Worm (Caenorhabditis elegans) whole organism, late embryonic: ENCODE results near the gene K08D12.8.

Experiments
- C38D4.7 ChIP-seq: fragments of 200-800 bp; sonication (Bioruptor generic); optimal IDR thresholded peaks from 2 replicates; lab custom pipeline; 2018; ENCODE audit warnings: mild to moderate bottlenecking, missing genetic modification characterization, moderate library complexity, missing compliant biosample characterization
- F13H6.1 ChIP-seq: sonication (generic microtip); optimal IDR thresholded peaks from 2 replicates; lab custom pipeline; 2016; ENCODE audit warnings: missing genetic modification characterization, missing compliant biosample characterization
- K09A11.1 ChIP-seq: sonication (generic microtip); optimal IDR thresholded peaks from 2 replicates; lab custom pipeline; 2017; ENCODE audit warnings: antibody characterized with exemption, mild to moderate bottlenecking, missing genetic modification characterization, missing compliant biosample characterization; ENCODE audit not compliant: insufficient read depth
- ahr-1 ChIP-seq: sonication (generic microtip); optimal IDR thresholded peaks from 2 replicates; lab custom pipeline; 2016; ENCODE audit warnings: missing genetic modification characterization, missing compliant biosample characterization
- ama-1 ChIP-seq: fragments of 150-350 bp; optimal IDR thresholded peaks from 2 replicates; lab custom pipeline; 2014
- ceh-14 ChIP-seq: sonication (generic microtip); optimal IDR thresholded peaks from 2 replicates; lab custom pipeline; 2016; ENCODE audit warnings: missing genotype, missing genetic modification characterization, missing compliant biosample characterization
- ceh-19 ChIP-seq: fragments of 200-800 bp; sonication (Bioruptor generic); optimal IDR thresholded peaks from 2 replicates; lab custom pipeline; 2018; ENCODE audit warnings: mild to moderate bottlenecking, missing genetic modification characterization, missing compliant biosample characterization
- ceh-22 ChIP-seq: sonication (generic microtip); optimal IDR thresholded peaks from 2 replicates; lab custom pipeline; 2017; ENCODE audit warnings: missing biosample characterization, missing genetic modification characterization
- ceh-24 ChIP-seq: sonication (generic microtip); optimal IDR thresholded peaks from 2 replicates; lab custom pipeline; 2016; ENCODE audit warnings: mild to moderate bottlenecking, missing genetic modification characterization, missing compliant biosample characterization
- ceh-30 ChIP-seq: fragments of 150-350 bp; optimal IDR thresholded peaks from 2 replicates; lab custom pipeline; 2014; ENCODE audit warnings: missing biosample characterization, missing genetic modification characterization
- ceh-31 ChIP-seq: sonication (generic microtip); optimal IDR thresholded peaks from 2 replicates; lab custom pipeline; 2016; ENCODE audit warnings: missing genetic modification characterization, missing compliant biosample characterization
- ceh-34 ChIP-seq: sonication (generic microtip); optimal IDR thresholded peaks from 2 replicates; lab custom pipeline; 2016; ENCODE audit warnings: mild to moderate bottlenecking, missing genetic modification characterization, missing compliant biosample characterization
- ceh-6 ChIP-seq: fragments of 200-800 bp; sonication (Bioruptor generic); optimal IDR thresholded peaks from 2 replicates; lab custom pipeline; 2018; ENCODE audit warnings: mild to moderate bottlenecking, missing genetic modification characterization, missing compliant biosample characterization
- ceh-9 ChIP-seq: sonication (generic microtip); optimal IDR thresholded peaks from 2 replicates; lab custom pipeline; 2016; ENCODE audit warnings: mild to moderate bottlenecking, missing genetic modification characterization, inconsistent platforms, missing compliant biosample characterization
- che-1 ChIP-seq: sonication (generic microtip); optimal IDR thresholded peaks from 2 replicates; lab custom pipeline; 2016; ENCODE audit warnings: mild to moderate bottlenecking, missing genetic modification characterization, missing compliant biosample characterization
- elt-4 ChIP-seq: sonication (generic microtip); optimal IDR thresholded peaks from 2 replicates; lab custom pipeline; 2016; ENCODE audit warnings: missing genetic modification characterization, missing compliant biosample characterization
- fax-1 ChIP-seq: sonication (generic microtip); optimal IDR thresholded peaks from 2 replicates; lab custom pipeline; 2016; ENCODE audit warnings: missing genotype, missing genetic modification characterization, missing compliant biosample characterization
- fkh-10 ChIP-seq: fragments of 150-350 bp; optimal IDR thresholded peaks from 2 replicates; lab custom pipeline; 2014; ENCODE audit warnings: missing biosample characterization, missing genetic modification reagents, missing genetic modification characterization
- hlh-13 ChIP-seq: fragments of 200-800 bp; sonication (Bioruptor generic); optimal IDR thresholded peaks from 2 replicates; lab custom pipeline; 2018; ENCODE audit warnings: mild to moderate bottlenecking, missing genetic modification characterization, missing compliant biosample characterization
- hlh-15 ChIP-seq: sonication (generic microtip); optimal IDR thresholded peaks from 2 replicates; lab custom pipeline; 2016; ENCODE audit warnings: missing genetic modification characterization, missing compliant biosample characterization
- hlh-8 ChIP-seq: sonication (generic microtip); optimal IDR thresholded peaks from 2 replicates; lab custom pipeline; 2016; ENCODE audit warnings: missing genotype, missing genetic modification characterization, missing compliant biosample characterization
- lim-6 ChIP-seq: sonication (generic microtip); optimal IDR thresholded peaks from 2 replicates; lab custom pipeline; 2016; ENCODE audit warnings: missing genetic modification characterization, missing compliant biosample characterization
- odd-2 ChIP-seq: sonication (generic microtip); optimal IDR thresholded peaks from 2 replicates; lab custom pipeline; 2017; ENCODE audit warnings: antibody characterized with exemption, mild to moderate bottlenecking, missing genetic modification characterization, missing compliant biosample characterization
- pag-3 ChIP-seq: sonication (generic microtip); optimal IDR thresholded peaks from 2 replicates; lab custom pipeline; 2016; ENCODE audit warnings: missing compliant biosample characterization, missing genetic modification characterization, borderline replicate concordance
- pat-9 ChIP-seq: fragments of 200-800 bp; sonication (Bioruptor generic); optimal IDR thresholded peaks from 2 replicates; lab custom pipeline; 2018; ENCODE audit warnings: mild to moderate bottlenecking, missing genetic modification characterization, moderate library complexity, missing compliant biosample characterization
- pha-2 ChIP-seq: sonication (generic microtip); optimal IDR thresholded peaks from 2 replicates; lab custom pipeline; 2017; ENCODE audit warnings: mild to moderate bottlenecking, missing genetic modification characterization, missing compliant biosample characterization
- pha-4 ChIP-seq: fragments of 150-350 bp; optimal IDR thresholded peaks from 2 replicates; lab custom pipeline; 2018; ENCODE audit warnings: missing biosample characterization, missing genetic modification reagents, missing genetic modification characterization
- pros-1 ChIP-seq: fragments of 150-350 bp; optimal IDR thresholded peaks from 2 replicates; lab custom pipeline; 2014; ENCODE audit warnings: missing biosample characterization, missing genetic modification reagents, missing genetic modification characterization
- ref-2 ChIP-seq: sonication (generic microtip); optimal IDR thresholded peaks from 2 replicates; lab custom pipeline; 2016; ENCODE audit warnings: missing genetic modification characterization, missing compliant biosample characterization
- sdc-2 ChIP-seq: sonication (generic microtip); optimal IDR thresholded peaks from 2 replicates; lab custom pipeline; 2016; ENCODE audit warnings: missing genotype, missing genetic modification characterization, missing compliant biosample characterization
- sox-2 ChIP-seq: fragments of 200-800 bp; sonication (Bioruptor generic); IDR thresholded peaks from 2 replicates; pipeline ENCODE4 v1.3.6; 2022; ENCODE audit warnings: missing genetic modification reagents, missing genetic modification characterization, missing compliant biosample characterization
- syd-9 ChIP-seq: sonication (generic microtip); optimal IDR thresholded peaks from 2 replicates; lab custom pipeline; 2016; ENCODE audit warnings: mild to moderate bottlenecking, missing genetic modification characterization, moderate library complexity, missing compliant biosample characterization
- tbx-2 ChIP-seq: sonication (generic microtip); optimal IDR thresholded peaks from 2 replicates; lab custom pipeline; 2016; ENCODE audit warnings: missing genetic modification characterization, missing compliant biosample characterization
- ttx-3 ChIP-seq: sonication (generic microtip); optimal IDR thresholded peaks from 2 replicates; lab custom pipeline; 2016; ENCODE audit warnings: missing genetic modification reagents, missing genetic modification characterization, missing compliant biosample characterization
- unc-3 ChIP-seq, 2 experiments: fragments of 200-800 bp in 1 of 2; sonication (Bioruptor generic) in 1 of 2; sonication (generic microtip) in 1 of 2; conservative IDR thresholded peaks in 1 of 2; optimal IDR thresholded peaks in 1 of 2; 2 replicates each; pipeline versions ENCODE4 v1.3.6 to Lab custom; 2016 to 2022; ENCODE audit warnings: missing compliant biosample characterization in 2 of 2, missing genetic modification characterization in 2 of 2, missing genetic modification reagents in 1 of 2
- unc-42 ChIP-seq: sonication (generic microtip); optimal IDR thresholded peaks from 2 replicates; lab custom pipeline; 2016; ENCODE audit warnings: missing genotype, missing genetic modification characterization, missing compliant biosample characterization
- zip-5 ChIP-seq: sonication (generic microtip); optimal IDR thresholded peaks from 2 replicates; lab custom pipeline; 2016; ENCODE audit warnings: missing genetic modification characterization, missing compliant biosample characterization
- ztf-16 ChIP-seq: sonication (generic microtip); optimal IDR thresholded peaks from 2 replicates; lab custom pipeline; 2017; ENCODE audit warnings: missing genetic modification characterization, missing compliant biosample characterization

K08D12.8 gene

DNA sequence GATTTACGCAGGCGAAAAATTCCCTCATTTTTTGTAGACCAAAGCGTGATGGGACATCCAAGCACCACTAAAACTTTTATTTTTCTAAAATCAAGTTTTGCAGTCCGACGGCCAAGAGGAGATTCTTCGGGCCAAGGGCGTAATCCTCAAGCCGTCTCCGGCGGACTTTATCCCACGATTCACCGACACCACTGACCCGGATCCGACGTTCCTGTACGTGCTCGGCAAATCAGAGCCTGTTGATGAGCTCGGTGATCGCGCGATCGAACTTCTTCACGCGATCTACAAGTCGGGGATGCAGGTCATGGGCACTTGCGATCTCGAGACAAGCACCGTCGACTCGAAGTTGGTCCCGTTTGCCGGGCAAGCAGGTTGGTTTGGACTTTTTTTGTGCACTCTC is 12.4 kb upstream of the K08D12.8 start:
- TF ChIP-seq ttx-3 (tag; lab: Kevin White, UChicago) (no peak), fkh-10 (GFP tag; lab: Kevin White, UChicago) (no peak), pat-9 (tag; lab: Kevin White, UChicago) (no peak), ahr-1 (tag; lab: Kevin White, UChicago) (no peak), ceh-34 (no peak), ceh-19 (GFP tag; lab: Kevin White, UChicago) (no peak), ceh-31 (tag; lab: Kevin White, UChicago) (no peak), C38D4.7 (no peak), fax-1 (tag; lab: Kevin White, UChicago) (no peak), pros-1 (no peak)

DNA sequence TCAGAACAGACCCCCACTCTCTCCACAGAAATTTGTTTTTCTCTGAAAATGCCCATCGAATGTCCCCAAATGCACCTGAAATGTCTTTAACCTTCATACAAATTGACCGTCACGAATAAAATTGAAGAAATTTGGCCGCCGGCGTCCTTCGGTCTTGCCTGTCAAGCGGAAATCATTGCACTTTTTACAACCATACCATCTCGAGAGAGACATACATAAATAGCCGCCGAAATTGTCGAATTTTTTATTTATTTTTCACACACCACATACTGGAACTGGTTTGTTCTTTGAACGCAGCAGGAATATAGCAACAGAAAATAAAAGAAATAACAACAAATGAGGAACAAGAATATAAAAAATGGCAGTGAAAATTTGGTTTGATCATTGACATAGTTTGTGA is 10.3 kb upstream of the K08D12.8 start:
- TF ChIP-seq hlh-13 (GFP tag; lab: Kevin White, UChicago) (no peak), unc-42 (no peak), odd-2 (tag; lab: Kevin White, UChicago) (no peak), ztf-16 (tag; lab: Kevin White, UChicago) (no peak), tbx-2 (no peak), sox-2 (no peak), ceh-24 (tag; lab: Kevin White, UChicago) (no peak), ceh-14 (tag; lab: Kevin White, UChicago) (no peak), F13H6.1 (no peak)

DNA sequence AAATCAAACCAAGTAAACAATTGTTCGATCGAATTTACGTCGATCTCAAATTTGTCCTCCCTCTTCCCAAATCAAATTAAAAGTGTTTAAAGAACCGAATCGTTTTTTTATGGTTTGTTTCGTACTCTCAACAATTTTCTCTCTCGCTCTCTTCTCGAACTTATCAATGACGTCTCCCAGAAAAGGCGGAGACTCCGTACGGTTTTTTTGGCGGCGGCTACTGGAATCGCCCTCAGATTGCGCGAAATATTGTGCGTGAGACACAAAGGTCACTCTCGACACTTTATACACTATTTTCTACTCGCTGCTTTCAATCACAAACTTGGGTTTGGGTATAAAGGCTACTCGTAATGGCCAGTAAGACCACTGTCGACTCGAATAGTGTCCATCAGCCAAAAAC is 5.5 kb upstream of the K08D12.8 start, which contains the start of gene epic-2:
Gene epic-2 (plus strand): TSS at position 317 of the 400 bp plus-strand sequence.
- TF ChIP-seq hlh-13 (GFP tag; lab: Kevin White, UChicago): no peak
- no peak for TF ChIP-seq syd-9 (tag; lab: Kevin White, UChicago)
- no peak for TF ChIP-seq che-1 (tag; lab: Kevin White, UChicago)
- no peak for TF ChIP-seq lim-6 (tag; lab: Kevin White, UChicago)
- TF ChIP-seq hlh-8 (tag; lab: Kevin White, UChicago): no peak
- no peak for TF ChIP-seq pat-9 (tag; lab: Kevin White, UChicago)
- TF ChIP-seq ceh-14 (tag; lab: Kevin White, UChicago): no peak
- no peak for TF ChIP-seq unc-3 (GFP tag; conservative IDR thresholded peaks at IDR 0.05; lab: Robert Waterston, UW)
- no peak for TF ChIP-seq unc-3 (tag; optimal IDR thresholded peaks at IDR 0.05; lab: Kevin White, UChicago)
- no peak for TF ChIP-seq unc-42
- no peak for TF ChIP-seq ref-2 (tag; lab: Kevin White, UChicago)
- no peak for TF ChIP-seq pha-4 (tag; lab: Kevin White, UChicago)
- TF ChIP-seq ceh-24 (tag; lab: Kevin White, UChicago): no peak
- no peak for TF ChIP-seq ceh-9 (tag; lab: Kevin White, UChicago)
- TF ChIP-seq pha-2 (tag; lab: Kevin White, UChicago): no peak
- TF ChIP-seq, all 69 proteins: peak for 0

DNA sequence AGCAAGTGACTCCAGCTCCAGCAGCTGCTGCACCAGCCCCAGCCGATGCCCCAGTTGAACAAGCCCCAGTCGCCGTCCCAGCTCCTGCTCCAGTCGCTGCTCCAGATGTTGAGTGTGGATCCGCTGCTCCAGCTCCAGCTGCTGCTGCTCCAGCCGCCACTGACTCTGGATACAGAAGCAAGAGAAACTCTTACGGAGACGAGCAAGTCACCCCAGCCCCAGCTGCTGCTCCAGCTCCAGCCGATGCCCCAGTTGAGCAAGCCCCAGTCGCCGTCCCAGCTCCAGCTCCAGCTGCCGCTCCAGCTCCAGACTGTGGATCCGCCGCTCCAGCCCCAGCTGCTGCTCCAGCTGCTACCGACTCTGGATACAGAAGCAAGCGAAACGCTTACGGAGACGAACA is 4.4 kb upstream of the K08D12.8 start:
- TF ChIP-seq ahr-1 (tag; lab: Kevin White, UChicago): no peak
- TF ChIP-seq ama-1: no peak
- TF ChIP-seq ztf-16 (tag; lab: Kevin White, UChicago): no peak
- no peak for TF ChIP-seq elt-4 (tag; lab: Kevin White, UChicago)
- no peak for TF ChIP-seq ceh-30
- no peak for TF ChIP-seq tbx-2
- no peak for TF ChIP-seq ceh-6
- TF ChIP-seq pag-3 (tag; lab: Kevin White, UChicago): no peak

DNA sequence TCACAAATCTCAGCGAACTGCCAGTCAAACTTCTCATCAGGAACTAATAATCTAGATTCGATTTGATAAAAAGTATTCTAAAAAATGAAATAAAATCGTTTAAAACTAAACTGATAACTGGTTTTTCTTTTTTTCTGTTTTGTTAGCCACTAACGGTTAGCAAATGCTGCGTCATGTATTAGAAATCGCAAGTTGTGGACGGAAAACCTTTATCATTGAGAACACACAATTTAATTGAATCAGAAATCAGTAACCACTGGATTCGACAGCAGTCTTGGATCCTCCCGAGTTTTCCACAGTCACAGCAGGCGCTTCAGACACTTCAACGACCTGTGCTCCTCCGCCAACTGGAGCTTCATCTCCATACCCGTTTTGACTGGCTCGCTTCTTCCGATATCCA is 3.0 kb upstream of the K08D12.8 start:
- TF ChIP-seq sdc-2 (tag; lab: Kevin White, UChicago): no peak
- no peak for TF ChIP-seq ceh-22
- TF ChIP-seq hlh-15 (tag; lab: Kevin White, UChicago): no peak
- no peak for TF ChIP-seq ceh-6
- no peak for TF ChIP-seq zip-5 (tag; lab: Kevin White, UChicago)
- no peak for TF ChIP-seq ttx-3 (tag; lab: Kevin White, UChicago)
- no peak for TF ChIP-seq odd-2 (tag; lab: Kevin White, UChicago)
- TF ChIP-seq K09A11.1 (tag; lab: Kevin White, UChicago): no peak
